Worm (Caenorhabditis elegans): ENCODE measurements around the gene lon-3.

DNA sequence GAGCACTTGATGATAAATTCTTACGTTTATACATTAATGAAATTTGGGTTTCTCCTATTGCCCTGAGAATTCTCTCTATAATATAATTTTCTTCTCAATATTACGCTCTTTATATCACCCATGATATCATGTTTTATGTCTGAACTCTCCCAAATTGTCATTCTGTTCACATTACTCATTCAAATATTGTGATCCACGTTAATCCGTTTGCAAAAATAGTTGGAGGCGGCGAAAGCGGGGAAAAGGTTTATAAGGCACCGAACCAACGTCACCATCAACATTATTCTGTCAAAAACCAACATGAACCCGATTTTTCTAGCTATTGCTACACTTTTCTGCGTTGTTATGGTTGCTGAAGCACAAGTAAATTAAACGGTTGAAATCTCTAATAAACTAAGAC, 45.6 kb downstream of the lon-3 start, which contains the start of gene C27A7.8:
- TF ChIP-seq xnd-1 (tag; optimal IDR thresholded peaks at IDR 0.05), result no peak
- TF ChIP-seq F37B4.10 (GFP tag; IDR thresholded peaks at IDR 0.05), result no peak

Data from whole organism, young adult.